Worm (Caenorhabditis elegans) whole organism, late embryonic: Measurements from ENCODE around the gene zen-4.

Experiments used
- C08G9.2 ChIP-seq: sonication (generic microtip); optimal IDR thresholded peaks from 2 replicates; lab custom pipeline; 2016; ENCODE audit warnings: mild to moderate bottlenecking, missing genetic modification characterization, moderate library complexity, missing compliant biosample characterization
- F13H6.1 ChIP-seq: sonication (generic microtip); optimal IDR thresholded peaks from 2 replicates; lab custom pipeline; 2016; ENCODE audit warnings: missing genetic modification characterization, missing compliant biosample characterization
- K02D7.2 ChIP-seq: sonication (generic microtip); optimal IDR thresholded peaks from 2 replicates; lab custom pipeline; 2017; ENCODE audit warnings: mild to moderate bottlenecking, missing genetic modification characterization, missing compliant biosample characterization
- K09A11.1 ChIP-seq: sonication (generic microtip); optimal IDR thresholded peaks from 2 replicates; lab custom pipeline; 2017; ENCODE audit warnings: antibody characterized with exemption, mild to moderate bottlenecking, missing genetic modification characterization, missing compliant biosample characterization; ENCODE audit not compliant: insufficient read depth
- T23F11.4 ChIP-seq: fragments of 200-800 bp; sonication (Bioruptor generic); optimal IDR thresholded peaks from 2 replicates; lab custom pipeline; 2018; ENCODE audit warnings: mild to moderate bottlenecking, missing genetic modification characterization, missing compliant biosample characterization
- Y22D7AL.16 ChIP-seq: sonication (generic microtip); optimal IDR thresholded peaks from 2 replicates; lab custom pipeline; 2016; ENCODE audit warnings: missing genetic modification characterization, missing compliant biosample characterization
- ahr-1 ChIP-seq: sonication (generic microtip); optimal IDR thresholded peaks from 2 replicates; lab custom pipeline; 2016; ENCODE audit warnings: missing genetic modification characterization, missing compliant biosample characterization
- ama-1 ChIP-seq: fragments of 150-350 bp; optimal IDR thresholded peaks from 2 replicates; lab custom pipeline; 2014
- ceh-14 ChIP-seq: sonication (generic microtip); optimal IDR thresholded peaks from 2 replicates; lab custom pipeline; 2016; ENCODE audit warnings: missing genotype, missing genetic modification characterization, missing compliant biosample characterization
- ceh-19 ChIP-seq: fragments of 200-800 bp; sonication (Bioruptor generic); optimal IDR thresholded peaks from 2 replicates; lab custom pipeline; 2018; ENCODE audit warnings: mild to moderate bottlenecking, missing genetic modification characterization, missing compliant biosample characterization
- ceh-31 ChIP-seq: sonication (generic microtip); optimal IDR thresholded peaks from 2 replicates; lab custom pipeline; 2016; ENCODE audit warnings: missing genetic modification characterization, missing compliant biosample characterization
- ceh-34 ChIP-seq: sonication (generic microtip); optimal IDR thresholded peaks from 2 replicates; lab custom pipeline; 2016; ENCODE audit warnings: mild to moderate bottlenecking, missing genetic modification characterization, missing compliant biosample characterization
- ceh-48 ChIP-seq: sonication (generic microtip); optimal IDR thresholded peaks from 2 replicates; lab custom pipeline; 2016; ENCODE audit warnings: missing genetic modification characterization, inconsistent platforms, missing compliant biosample characterization
- dmd-4 ChIP-seq: sonication (generic microtip); optimal IDR thresholded peaks from 2 replicates; lab custom pipeline; 2016; ENCODE audit warnings: borderline replicate concordance, missing genetic modification characterization, missing compliant biosample characterization
- elt-4 ChIP-seq: sonication (generic microtip); optimal IDR thresholded peaks from 2 replicates; lab custom pipeline; 2016; ENCODE audit warnings: missing genetic modification characterization, missing compliant biosample characterization
- eyg-1 ChIP-seq: sonication (generic microtip); optimal IDR thresholded peaks from 2 replicates; lab custom pipeline; 2016; ENCODE audit warnings: missing genotype, missing genetic modification characterization, missing compliant biosample characterization
- fkh-10 ChIP-seq: fragments of 150-350 bp; optimal IDR thresholded peaks from 2 replicates; lab custom pipeline; 2014; ENCODE audit warnings: missing biosample characterization, missing genetic modification reagents, missing genetic modification characterization
- gmeb-2 ChIP-seq: sonication (generic microtip); optimal IDR thresholded peaks from 2 replicates; lab custom pipeline; 2016; ENCODE audit warnings: missing genetic modification characterization, inconsistent platforms, missing compliant biosample characterization
- hlh-13 ChIP-seq: fragments of 200-800 bp; sonication (Bioruptor generic); optimal IDR thresholded peaks from 2 replicates; lab custom pipeline; 2018; ENCODE audit warnings: mild to moderate bottlenecking, missing genetic modification characterization, missing compliant biosample characterization
- hlh-30 ChIP-seq: sonication (generic microtip); optimal IDR thresholded peaks from 2 replicates; lab custom pipeline; 2017; ENCODE audit warnings: antibody characterized with exemption, missing genetic modification characterization, missing compliant biosample characterization; ENCODE audit not compliant: insufficient read depth
- hlh-8 ChIP-seq: sonication (generic microtip); optimal IDR thresholded peaks from 2 replicates; lab custom pipeline; 2016; ENCODE audit warnings: missing genotype, missing genetic modification characterization, missing compliant biosample characterization
- lin-11 ChIP-seq: fragments of 200-800 bp; sonication (Bioruptor generic); optimal IDR thresholded peaks from 2 replicates; lab custom pipeline; 2018; ENCODE audit warnings: mild to moderate bottlenecking, missing genetic modification characterization, missing compliant biosample characterization
- nfya-1 ChIP-seq: sonication (generic microtip); optimal IDR thresholded peaks from 2 replicates; lab custom pipeline; 2017; ENCODE audit warnings: missing genetic modification characterization, mild to moderate bottlenecking, missing compliant biosample characterization, antibody characterized with exemption, moderate library complexity
- nhr-232 ChIP-seq: sonication (generic microtip); optimal IDR thresholded peaks from 2 replicates; lab custom pipeline; 2016; ENCODE audit warnings: missing genetic modification characterization, missing compliant biosample characterization
- npax-4 ChIP-seq: sonication (generic microtip); optimal IDR thresholded peaks from 2 replicates; lab custom pipeline; 2016; ENCODE audit warnings: missing genetic modification characterization, missing compliant biosample characterization
- pax-1 ChIP-seq: fragments of 150-350 bp; optimal IDR thresholded peaks from 2 replicates; lab custom pipeline; 2014; ENCODE audit warnings: missing biosample characterization, missing genetic modification characterization
- pha-2 ChIP-seq: sonication (generic microtip); optimal IDR thresholded peaks from 2 replicates; lab custom pipeline; 2017; ENCODE audit warnings: mild to moderate bottlenecking, missing genetic modification characterization, missing compliant biosample characterization
- pqm-1 ChIP-seq: sonication (generic microtip); optimal IDR thresholded peaks from 2 replicates; lab custom pipeline; 2016; ENCODE audit warnings: missing genetic modification characterization, missing compliant biosample characterization
- pros-1 ChIP-seq: fragments of 150-350 bp; optimal IDR thresholded peaks from 2 replicates; lab custom pipeline; 2014; ENCODE audit warnings: missing biosample characterization, missing genetic modification reagents, missing genetic modification characterization
- ref-2 ChIP-seq: sonication (generic microtip); optimal IDR thresholded peaks from 2 replicates; lab custom pipeline; 2016; ENCODE audit warnings: missing genetic modification characterization, missing compliant biosample characterization
- sdc-2 ChIP-seq: sonication (generic microtip); optimal IDR thresholded peaks from 2 replicates; lab custom pipeline; 2016; ENCODE audit warnings: missing genotype, missing genetic modification characterization, missing compliant biosample characterization
- sox-4 ChIP-seq: sonication (generic microtip); optimal IDR thresholded peaks from 2 replicates; lab custom pipeline; 2017; ENCODE audit warnings: mild to moderate bottlenecking, missing genetic modification characterization, inconsistent platforms, missing compliant biosample characterization
- unc-3 ChIP-seq, 2 experiments: fragments of 200-800 bp in 1 of 2; sonication (Bioruptor generic) in 1 of 2; sonication (generic microtip) in 1 of 2; conservative IDR thresholded peaks in 1 of 2; optimal IDR thresholded peaks in 1 of 2; 2 replicates each; pipeline versions ENCODE4 v1.3.6 to Lab custom; 2016 to 2022; ENCODE audit warnings: missing compliant biosample characterization in 2 of 2, missing genetic modification characterization in 2 of 2, missing genetic modification reagents in 1 of 2
- unc-42 ChIP-seq: sonication (generic microtip); optimal IDR thresholded peaks from 2 replicates; lab custom pipeline; 2016; ENCODE audit warnings: missing genotype, missing genetic modification characterization, missing compliant biosample characterization
- unc-55 ChIP-seq: sonication (generic microtip); optimal IDR thresholded peaks from 2 replicates; lab custom pipeline; 2017; ENCODE audit warnings: missing biosample characterization, missing genetic modification reagents, missing genetic modification characterization
- zip-5 ChIP-seq: sonication (generic microtip); optimal IDR thresholded peaks from 2 replicates; lab custom pipeline; 2016; ENCODE audit warnings: missing genetic modification characterization, missing compliant biosample characterization

zen-4 gene

DNA sequence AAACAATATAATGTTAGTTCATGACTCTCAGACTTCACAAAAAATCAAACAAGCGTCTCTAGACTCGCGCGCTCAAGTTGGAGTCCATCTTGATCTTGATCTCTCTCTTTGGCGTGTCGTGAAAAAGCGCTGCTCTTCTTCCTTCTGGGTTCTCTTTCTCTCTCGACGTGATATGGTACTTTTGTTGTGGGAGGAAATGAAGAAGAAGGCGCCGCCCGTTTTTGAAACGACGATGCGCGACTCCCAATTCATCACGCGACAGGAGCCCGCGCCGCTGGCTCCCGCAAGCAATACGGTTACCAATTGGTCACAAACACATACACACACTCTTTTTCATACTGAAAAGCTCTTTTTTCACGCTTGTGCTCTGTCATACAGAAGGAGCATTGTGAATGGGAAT, 12.4 kb downstream of the zen-4 start:
- TF ChIP-seq K09A11.1 (tag; lab: Kevin White, UChicago) (no peak), hlh-8 (tag; lab: Kevin White, UChicago) (no peak), elt-4 (no peak), unc-42 (tag; lab: Kevin White, UChicago) (no peak), sox-4 (no peak), hlh-13 (GFP tag; lab: Kevin White, UChicago) (no peak), ref-2 (tag; lab: Kevin White, UChicago) (no peak), C08G9.2 (no peak), ama-1 (lab: Kevin White, UChicago) (no peak), npax-4 (tag; lab: Kevin White, UChicago) (no peak), T23F11.4 (GFP tag; lab: Kevin White, UChicago) (no peak)

DNA sequence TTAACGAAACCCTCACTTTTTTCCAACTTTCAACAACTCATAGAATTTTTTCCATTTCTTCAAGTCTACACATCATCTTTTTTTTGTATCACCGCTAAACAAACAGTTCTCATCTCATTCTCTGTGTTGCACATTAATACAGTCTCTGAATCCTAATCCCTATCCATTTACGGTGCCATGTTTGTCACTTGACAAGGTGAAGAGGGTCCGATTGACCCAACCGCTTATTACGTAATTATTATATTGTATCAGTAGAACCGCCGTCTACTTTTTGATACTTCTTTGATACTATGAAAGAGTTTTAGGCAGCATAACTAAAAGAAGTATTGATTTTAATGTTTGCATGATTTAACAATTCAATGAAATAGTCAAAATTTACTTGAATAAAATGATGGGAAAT, 16.6 kb downstream of the zen-4 start:
- TF ChIP-seq nfya-1 (no peak), eyg-1 (tag; lab: Kevin White, UChicago) (no peak), dmd-4 (no peak), pha-2 (no peak), gmeb-2 (tag; lab: Kevin White, UChicago) (no peak), K02D7.2 (tag; lab: Kevin White, UChicago) (no peak), ceh-19 (no peak)

DNA sequence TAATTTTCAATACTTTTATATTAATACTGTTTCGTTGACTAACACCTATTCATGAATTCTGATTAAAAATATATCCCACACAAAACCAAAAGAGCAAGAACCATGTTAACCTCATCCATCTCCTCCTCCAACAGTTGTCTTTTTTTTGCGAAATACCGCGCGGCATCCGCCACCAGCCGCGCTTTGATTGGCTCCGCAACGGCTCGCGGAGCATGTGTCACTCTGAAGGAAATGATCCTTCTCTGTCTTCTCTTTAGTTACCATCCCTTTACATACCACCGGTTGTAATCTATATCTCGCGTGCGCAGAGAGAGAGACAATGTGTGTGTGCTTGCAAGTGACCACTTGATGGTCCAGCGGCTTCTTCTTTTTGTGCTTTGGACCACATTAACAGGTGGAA, 17.6 kb downstream of the zen-4 start:
- TF ChIP-seq nhr-232 (tag; lab: Kevin White, UChicago) (no peak), nfya-1 (peak; percentile 60), unc-55 (GFP tag; lab: Kevin White, UChicago) (peak; percentile 45)

ce11 chrIV:6140700-6141099, 22.7 kb downstream of the zen-4 start:
- TF ChIP-seq ceh-14 (tag; lab: Kevin White, UChicago), result no peak
- no peak for TF ChIP-seq dmd-4
- no peak for TF ChIP-seq ceh-31 (tag; lab: Kevin White, UChicago)
- peak; percentile 35 for TF ChIP-seq hlh-30 (tag; lab: Kevin White, UChicago)
- no peak for TF ChIP-seq ama-1 (lab: Kevin White, UChicago)
- no peak for TF ChIP-seq pros-1 (tag; lab: Kevin White, UChicago)
- TF ChIP-seq unc-3 (GFP tag; conservative IDR thresholded peaks at IDR 0.05; lab: Robert Waterston, UW), result no peak
- no peak for TF ChIP-seq unc-3 (tag; optimal IDR thresholded peaks at IDR 0.05; lab: Kevin White, UChicago)
- TF ChIP-seq ref-2 (tag; lab: Kevin White, UChicago), result no peak
- no peak for TF ChIP-seq sdc-2
- TF ChIP-seq Y22D7AL.16 (tag; lab: Kevin White, UChicago), result no peak
- no peak for TF ChIP-seq zip-5
- no peak for TF ChIP-seq ahr-1 (tag; lab: Kevin White, UChicago)
- TF ChIP-seq ceh-48 (tag; lab: Kevin White, UChicago), result no peak
- TF ChIP-seq unc-55 (GFP tag; lab: Kevin White, UChicago), result peak; percentile 46
- TF ChIP-seq ceh-19, result no peak
- no peak for TF ChIP-seq pqm-1 (tag; lab: Kevin White, UChicago)
- no peak for TF ChIP-seq F13H6.1 (tag; lab: Kevin White, UChicago)

DNA sequence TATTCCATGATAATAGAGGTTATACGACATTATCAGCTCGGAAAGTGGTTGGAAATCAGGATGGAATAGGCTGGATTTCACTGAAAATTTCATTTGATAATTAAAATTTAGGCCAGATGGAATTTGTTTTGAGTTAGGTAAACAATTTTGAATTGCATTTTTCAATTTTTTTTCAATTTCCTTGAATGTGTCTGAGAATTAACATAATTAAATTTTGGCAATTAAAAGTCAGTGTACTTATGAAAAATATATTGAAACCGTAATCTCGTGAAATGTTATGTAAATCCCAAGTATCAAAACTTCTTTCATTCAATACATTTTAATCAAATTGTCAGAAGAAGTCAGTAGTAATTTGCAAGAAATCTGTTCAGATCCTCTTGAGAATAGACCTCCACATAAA, 28.0 kb downstream of the zen-4 start:
- TF ChIP-seq pqm-1 (tag; lab: Kevin White, UChicago) (no peak), fkh-10 (GFP tag; lab: Kevin White, UChicago) (no peak), ceh-34 (tag; lab: Kevin White, UChicago) (no peak), T23F11.4 (GFP tag; lab: Kevin White, UChicago) (no peak), lin-11 (no peak), ceh-14 (tag; lab: Kevin White, UChicago) (no peak), pax-1 (tag; lab: Kevin White, UChicago) (no peak)
